Worm (Caenorhabditis elegans) whole organism, L1 larva: ENCODE results near the gene F19H6.6.

ENCODE experiments used
- F16B12.6 ChIP-seq: fragments of 150-350 bp; optimal IDR thresholded peaks from 2 replicates; lab custom pipeline; 2014; ENCODE audit warnings: missing biosample characterization, missing genetic modification characterization
- Y116A8C.19 ChIP-seq: sonication (generic microtip); optimal IDR thresholded peaks from 2 replicates; lab custom pipeline; 2016; ENCODE audit warnings: missing compliant biosample characterization, missing genetic modification characterization, borderline replicate concordance
- ceh-63 ChIP-seq: fragments of 200-800 bp; sonication (Bioruptor generic); optimal IDR thresholded peaks from 2 replicates; lab custom pipeline; 2018; ENCODE audit warnings: mild to moderate bottlenecking, missing genetic modification characterization, missing compliant biosample characterization
- ceh-8 ChIP-seq: fragments of 200-800 bp; sonication (Bioruptor generic); optimal IDR thresholded peaks from 2 replicates; lab custom pipeline; 2018; ENCODE audit warnings: mild to moderate bottlenecking, missing genetic modification characterization, moderate library complexity, missing compliant biosample characterization
- egl-13 ChIP-seq: sonication (generic microtip); optimal IDR thresholded peaks from 2 replicates; lab custom pipeline; 2016; ENCODE audit warnings: missing genotype, missing genetic modification reagents, missing genetic modification characterization, missing compliant biosample characterization
- elt-2 ChIP-seq: sonication (generic microtip); optimal IDR thresholded peaks from 2 replicates; lab custom pipeline; 2016; ENCODE audit warnings: missing genetic modification characterization, mild to moderate bottlenecking, inconsistent platforms, missing compliant biosample characterization, missing genetic modification reagents
- ets-5 ChIP-seq: fragments of 200-800 bp; sonication (Bioruptor generic); IDR thresholded peaks from 2 replicates; pipeline ENCODE4 v1.3.6; 2022; ENCODE audit warnings: missing genetic modification characterization, missing compliant biosample characterization
- fkh-10 ChIP-seq: sonication (generic microtip); optimal IDR thresholded peaks from 2 replicates; lab custom pipeline; 2017; ENCODE audit warnings: missing biosample characterization, missing genetic modification reagents, missing genetic modification characterization
- fkh-8 ChIP-seq: sonication (generic microtip); optimal IDR thresholded peaks from 2 replicates; lab custom pipeline; 2016; ENCODE audit warnings: mild to moderate bottlenecking, missing genetic modification characterization, missing compliant biosample characterization
- grh-1 ChIP-seq: fragments of 200-800 bp; sonication (Bioruptor generic); IDR thresholded peaks from 2 replicates; pipeline ENCODE4 v1.3.6; 2022; ENCODE audit warnings: missing genetic modification reagents, missing genetic modification characterization, missing compliant biosample characterization
- hlh-17 ChIP-seq: fragments of 200-800 bp; sonication (Bioruptor generic); optimal IDR thresholded peaks from 2 replicates; lab custom pipeline; 2018; ENCODE audit warnings: missing genetic modification characterization, mild to moderate bottlenecking, missing compliant biosample characterization, moderate library complexity, borderline replicate concordance
- hlh-4 ChIP-seq: sonication (generic microtip); optimal IDR thresholded peaks from 2 replicates; lab custom pipeline; 2016; ENCODE audit warnings: mild to moderate bottlenecking, missing genetic modification characterization, missing compliant biosample characterization
- hpl-2 ChIP-seq: fragments of 150-350 bp; optimal IDR thresholded peaks from 2 replicates; lab custom pipeline; 2014; ENCODE audit warnings: missing biosample characterization, missing genetic modification reagents, missing genetic modification characterization
- irx-1 ChIP-seq: sonication (generic microtip); optimal IDR thresholded peaks from 2 replicates; lab custom pipeline; 2016; ENCODE audit warnings: missing genetic modification characterization, missing compliant biosample characterization
- isw-1 ChIP-seq: fragments of 200-800 bp; sonication (Bioruptor generic); IDR thresholded peaks from 2 replicates; pipeline ENCODE4 v1.3.6; 2022; ENCODE audit warnings: missing genetic modification characterization, missing compliant biosample characterization
- lin-13 ChIP-seq: fragments of 150-350 bp; optimal IDR thresholded peaks from 2 replicates; lab custom pipeline; 2014; ENCODE audit warnings: missing biosample characterization, missing genetic modification reagents, missing genetic modification characterization
- lin-39 ChIP-seq: fragments of 150-350 bp; optimal IDR thresholded peaks from 2 replicates; lab custom pipeline; 2014; ENCODE audit warnings: missing biosample characterization, missing genetic modification reagents, missing genetic modification characterization
- lir-3 ChIP-seq: sonication (generic microtip); optimal IDR thresholded peaks from 2 replicates; lab custom pipeline; 2016; ENCODE audit warnings: mild to moderate bottlenecking, missing genetic modification characterization, moderate library complexity, missing compliant biosample characterization; ENCODE audit not compliant: poor library complexity
- lsy-2 ChIP-seq, 2 experiments: fragments of 150-350 bp; optimal IDR thresholded peaks; 2 replicates each; lab custom pipeline; 2014; ENCODE audit warnings: missing biosample characterization in 2 of 2, missing genetic modification characterization in 2 of 2
- nhr-20 ChIP-seq: sonication (generic microtip); optimal IDR thresholded peaks from 2 replicates; lab custom pipeline; 2016; ENCODE audit warnings: mild to moderate bottlenecking, missing genetic modification characterization, missing compliant biosample characterization
- nhr-237 ChIP-seq: fragments of 150-350 bp; optimal IDR thresholded peaks from 2 replicates; lab custom pipeline; 2014; ENCODE audit warnings: missing biosample characterization, missing genetic modification characterization
- nhr-47 ChIP-seq: sonication (generic microtip); optimal IDR thresholded peaks from 2 replicates; lab custom pipeline; 2016; ENCODE audit warnings: mild to moderate bottlenecking, missing genetic modification characterization, moderate library complexity, missing compliant biosample characterization
- nhr-76 ChIP-seq: sonication (generic microtip); optimal IDR thresholded peaks from 2 replicates; lab custom pipeline; 2017; ENCODE audit warnings: missing biosample characterization, missing genetic modification characterization
- snu-23 ChIP-seq: sonication (generic microtip); optimal IDR thresholded peaks from 2 replicates; lab custom pipeline; 2016; ENCODE audit warnings: missing genetic modification characterization, missing compliant biosample characterization
- sox-4 ChIP-seq: sonication (generic microtip); optimal IDR thresholded peaks from 2 replicates; lab custom pipeline; 2016; ENCODE audit warnings: missing genetic modification characterization, missing compliant biosample characterization
- sup-37 ChIP-seq: fragments of 200-800 bp; sonication (Bioruptor generic); optimal IDR thresholded peaks from 2 replicates; lab custom pipeline; 2018; ENCODE audit warnings: mild to moderate bottlenecking, missing genetic modification characterization, missing compliant biosample characterization
- swsn-7 ChIP-seq: sonication (generic microtip); optimal IDR thresholded peaks from 2 replicates; lab custom pipeline; 2016; ENCODE audit warnings: missing genetic modification characterization, missing compliant biosample characterization
- tbx-2 ChIP-seq: sonication (generic microtip); optimal IDR thresholded peaks from 2 replicates; lab custom pipeline; 2016; ENCODE audit warnings: missing genetic modification characterization, missing compliant biosample characterization
- unc-30 ChIP-seq: sonication (generic microtip); optimal IDR thresholded peaks from 2 replicates; lab custom pipeline; 2017; ENCODE audit warnings: missing biosample characterization, missing genetic modification characterization
- unc-86 ChIP-seq: sonication (generic microtip); optimal IDR thresholded peaks from 2 replicates; lab custom pipeline; 2016; ENCODE audit warnings: missing genetic modification characterization, missing compliant biosample characterization
- vab-15 ChIP-seq: sonication (generic microtip); optimal IDR thresholded peaks from 2 replicates; lab custom pipeline; 2017; ENCODE audit warnings: missing genotype, mild to moderate bottlenecking, missing genetic modification characterization, missing compliant biosample characterization
- xbp-1 ChIP-seq: sonication (generic microtip); optimal IDR thresholded peaks from 2 replicates; lab custom pipeline; 2016; ENCODE audit warnings: missing genetic modification characterization, missing compliant biosample characterization
- zag-1 ChIP-seq: fragments of 150-350 bp; optimal IDR thresholded peaks from 2 replicates; lab custom pipeline; 2014; ENCODE audit warnings: missing biosample characterization, missing genetic modification characterization
- ztf-11 ChIP-seq, 2 experiments: sonication (generic microtip); optimal IDR thresholded peaks; 2 replicates each; lab custom pipeline; 2016 to 2017; ENCODE audit warnings: missing genetic modification characterization in 2 of 2, missing biosample characterization in 1 of 2, missing compliant biosample characterization in 1 of 2
- ztf-4 ChIP-seq: fragments of 150-350 bp; optimal IDR thresholded peaks from 2 replicates; lab custom pipeline; 2014; ENCODE audit warnings: missing biosample characterization, missing genetic modification characterization

The F19H6.6 gene

DNA sequence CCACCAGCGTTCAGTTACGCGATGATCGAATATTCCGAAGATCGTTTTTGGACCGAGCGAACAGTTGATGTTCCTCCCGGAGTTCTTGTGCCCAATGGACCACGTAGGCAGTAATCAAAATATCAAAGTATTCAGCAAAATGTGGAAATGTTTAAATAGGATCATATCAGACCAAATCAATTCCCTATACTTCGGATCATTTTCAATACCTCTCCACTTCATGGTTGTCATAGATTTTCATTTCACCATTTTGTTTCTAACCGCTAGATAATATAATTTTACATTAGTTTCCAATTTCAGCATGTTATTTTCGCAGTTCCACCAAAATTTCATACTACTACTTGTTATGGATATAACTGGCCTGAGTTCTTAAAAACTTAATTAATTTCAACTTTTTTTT lies 43.1 kb upstream of the F19H6.6 start:
- TF ChIP-seq nhr-237 (tag; lab: Kevin White, UChicago) (no peak), swsn-7 (no peak), elt-2 (tag; lab: Kevin White, UChicago) (no peak)

DNA sequence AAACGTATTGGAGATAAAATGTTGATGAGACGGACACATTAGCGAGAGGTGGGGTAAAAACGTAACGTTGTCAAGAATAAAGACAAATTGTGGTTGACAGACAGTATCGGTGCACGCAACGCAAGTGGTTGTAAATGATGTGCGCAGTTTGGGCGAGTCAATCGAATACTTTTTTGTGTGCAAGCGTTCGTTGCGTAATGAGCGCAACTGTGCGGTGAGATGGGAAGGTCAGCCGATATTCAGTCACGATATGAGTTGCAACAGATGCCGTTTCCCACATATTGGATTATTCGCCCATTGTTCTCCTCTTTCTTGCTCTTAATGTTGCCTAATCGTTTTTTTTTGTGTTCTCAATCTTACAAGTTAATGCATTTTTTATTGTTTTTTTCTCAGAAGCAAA lies 39.9 kb upstream of the F19H6.6 start, which contains the start of gene ceh-40:
Gene ceh-40, minus strand, starts transcription at position 41 of the 400 bp plus-strand sequence.
- TF ChIP-seq sox-4 (tag; lab: Kevin White, UChicago): no peak
- no peak for TF ChIP-seq lin-13 (GFP tag; lab: Kevin White, UChicago)
- TF ChIP-seq lir-3 (tag; lab: Kevin White, UChicago): no peak
- TF ChIP-seq F16B12.6 (tag; lab: Kevin White, UChicago): no peak
- no peak for TF ChIP-seq grh-1 (GFP tag; lab: Robert Waterston, UW)
- no peak for TF ChIP-seq nhr-20 (tag; lab: Kevin White, UChicago)
- no peak for TF ChIP-seq ets-5
- TF ChIP-seq lsy-2 (tag; optimal IDR thresholded peaks at IDR 0.05; lab: Kevin White, UChicago): no peak
- TF ChIP-seq unc-30 (tag; lab: Kevin White, UChicago): no peak
- no peak for TF ChIP-seq swsn-7
- no peak for TF ChIP-seq snu-23
- TF ChIP-seq zag-1 (tag; lab: Kevin White, UChicago): no peak

- TF ChIP-seq zag-1 (tag; lab: Kevin White, UChicago): no peak
- TF ChIP-seq lsy-2 (tag; optimal IDR thresholded peaks at IDR 0.05; lab: Kevin White, UChicago): no peak
- TF ChIP-seq lin-39 (tag; lab: Kevin White, UChicago): no peak
- no peak for TF ChIP-seq xbp-1
- no peak for TF ChIP-seq elt-2 (tag; lab: Kevin White, UChicago)
- TF ChIP-seq vab-15: no peak
- no peak for TF ChIP-seq hlh-17 (GFP tag; lab: Kevin White, UChicago)
- no peak for TF ChIP-seq nhr-76 (tag; lab: Kevin White, UChicago)
- no peak for TF ChIP-seq sup-37 (GFP tag; lab: Kevin White, UChicago)
- TF ChIP-seq unc-86 (tag; lab: Kevin White, UChicago): no peak
- no peak for TF ChIP-seq hpl-2 (GFP tag; lab: Kevin White, UChicago)
- TF ChIP-seq egl-13 (tag; lab: Kevin White, UChicago): no peak
- TF ChIP-seq isw-1 (GFP tag; lab: Robert Waterston, UW): no peak
- no peak for TF ChIP-seq fkh-10 (GFP tag; lab: Kevin White, UChicago)
- TF ChIP-seq ztf-11 (tag; optimal IDR thresholded peaks at IDR 0.05; lab: Kevin White, UChicago): no peak
- no peak for TF ChIP-seq tbx-2
- no peak for TF ChIP-seq irx-1 (tag; lab: Kevin White, UChicago)
- no peak for TF ChIP-seq ztf-4
- TF ChIP-seq ceh-8 (GFP tag; lab: Kevin White, UChicago): no peak
- no peak for TF ChIP-seq nhr-47 (tag; lab: Kevin White, UChicago)
Observed at ce11 chrX:12321357-12321756, 39.3 kb upstream of the F19H6.6 start, which contains the start of gene F17A2.13. F17A2.13 (plus strand) TSS chrX:12321657.

ce11 chrX:12323439-12323838 lies 37.2 kb upstream of the F19H6.6 start, which contains the start of gene srd-40:
srd-40 (plus strand) TSS chrX:12323739.
- TF ChIP-seq grh-1 (GFP tag; lab: Robert Waterston, UW) (no peak), fkh-8 (tag; lab: Kevin White, UChicago) (peak; percentile 44), hlh-4 (tag; lab: Kevin White, UChicago) (peak; percentile 19)

DNA sequence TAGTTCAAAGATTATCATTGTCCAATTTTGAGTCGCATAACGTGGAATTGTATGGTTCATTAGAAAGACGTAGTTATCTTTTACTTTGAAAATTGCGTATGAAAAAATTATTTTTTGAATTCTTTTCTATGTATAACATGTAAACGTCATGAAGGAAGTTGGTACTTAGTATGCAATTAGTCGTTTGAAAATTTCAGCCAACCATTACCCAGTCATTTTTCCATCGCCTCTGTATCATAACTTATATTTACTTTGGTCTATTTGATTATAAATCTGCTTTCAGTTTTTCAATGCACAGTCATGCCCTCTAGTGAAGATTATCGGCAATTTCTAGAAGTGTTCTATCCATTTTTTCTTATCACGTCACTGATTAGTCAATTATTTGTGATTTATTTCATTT lies 34.2 kb upstream of the F19H6.6 start, which contains the start of gene srd-41:
Gene srd-41, plus strand, starts transcription at position 301 of the 400 bp plus-strand sequence.
- TF ChIP-seq ceh-63 (GFP tag; lab: Kevin White, UChicago): no peak
- TF ChIP-seq Y116A8C.19 (tag; lab: Kevin White, UChicago): no peak
